Worm (Caenorhabditis elegans): ENCODE measurements around the gene C27F2.6.

C27F2.6 gene

ce11 chrIII:5002231-5002630 is 22.0 kb upstream of the C27F2.6 start, which contains the start of gene R144.10:
TSS of gene R144.10 (minus strand) at chrIII:5002331.
- no peak for TF ChIP-seq ctbp-1 (GFP tag; IDR thresholded peaks at IDR 0.05)
- no peak for TF ChIP-seq mdt-29 (GFP tag; IDR thresholded peaks at IDR 0.05)
- TF ChIP-seq rbr-2 (tag; optimal IDR thresholded peaks at IDR 0.05): no peak

DNA sequence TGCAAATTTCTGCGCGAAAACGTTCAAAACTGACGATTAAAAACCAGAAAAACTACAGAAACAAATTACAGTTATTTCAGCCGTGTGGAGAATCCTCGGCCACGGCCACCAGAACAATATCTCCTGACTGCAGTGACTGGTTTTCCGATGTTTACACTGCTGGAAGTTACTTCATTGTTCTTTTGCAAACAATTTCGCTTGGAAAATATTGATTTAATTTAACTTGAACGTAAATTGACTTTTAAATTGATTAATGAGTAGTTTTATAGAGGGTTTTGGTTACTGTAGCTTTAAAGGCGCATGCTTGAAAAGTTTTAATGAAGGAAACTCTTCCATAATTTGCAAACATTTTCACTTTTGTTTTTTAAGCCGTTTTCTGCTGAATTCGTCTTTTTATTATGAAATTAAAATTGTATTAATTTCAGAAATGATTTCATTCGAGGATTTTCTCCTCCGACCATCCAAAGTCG is 18.7 kb upstream of the C27F2.6 start, which contains the start of gene smcr-8:
Gene smcr-8, plus strand, starts transcription at position 420 of the 470 bp plus-strand sequence.
- TF ChIP-seq lsy-2 (tag; optimal IDR thresholded peaks at IDR 0.05): peak in 1 of 2 experiments; percentile 2
- no peak for TF ChIP-seq daf-12 (tag; optimal IDR thresholded peaks at IDR 0.05)
- TF ChIP-seq Y48G9A.11 (GFP tag; IDR thresholded peaks at IDR 0.05): 0 out of 2 replicates have a peak, but pooled peaks have one; percentile 30
- peak; percentile 88 for TF ChIP-seq unc-130 (GFP tag; optimal IDR thresholded peaks at IDR 0.05)
- peak in 1 of 2 experiments; percentile 44 for TF ChIP-seq hif-1 (tag; optimal IDR thresholded peaks at IDR 0.05)
- TF ChIP-seq dpl-1 (GFP tag; optimal IDR thresholded peaks at IDR 0.05): peak; percentile 4
- no peak for TF ChIP-seq nhr-102 (tag; optimal IDR thresholded peaks at IDR 0.05)
- TF ChIP-seq lin-1 (GFP tag; IDR thresholded peaks at IDR 0.05): no peak
- TF ChIP-seq tra-1 (GFP tag; IDR thresholded peaks at IDR 0.05): 0 out of 2 replicates have a peak, but pooled peaks have one; percentile 30
- TF ChIP-seq mes-2 (tag; optimal IDR thresholded peaks at IDR 0.05; ENCODE audit: poor library complexity, severe bottlenecking): peak; percentile 74

DNA sequence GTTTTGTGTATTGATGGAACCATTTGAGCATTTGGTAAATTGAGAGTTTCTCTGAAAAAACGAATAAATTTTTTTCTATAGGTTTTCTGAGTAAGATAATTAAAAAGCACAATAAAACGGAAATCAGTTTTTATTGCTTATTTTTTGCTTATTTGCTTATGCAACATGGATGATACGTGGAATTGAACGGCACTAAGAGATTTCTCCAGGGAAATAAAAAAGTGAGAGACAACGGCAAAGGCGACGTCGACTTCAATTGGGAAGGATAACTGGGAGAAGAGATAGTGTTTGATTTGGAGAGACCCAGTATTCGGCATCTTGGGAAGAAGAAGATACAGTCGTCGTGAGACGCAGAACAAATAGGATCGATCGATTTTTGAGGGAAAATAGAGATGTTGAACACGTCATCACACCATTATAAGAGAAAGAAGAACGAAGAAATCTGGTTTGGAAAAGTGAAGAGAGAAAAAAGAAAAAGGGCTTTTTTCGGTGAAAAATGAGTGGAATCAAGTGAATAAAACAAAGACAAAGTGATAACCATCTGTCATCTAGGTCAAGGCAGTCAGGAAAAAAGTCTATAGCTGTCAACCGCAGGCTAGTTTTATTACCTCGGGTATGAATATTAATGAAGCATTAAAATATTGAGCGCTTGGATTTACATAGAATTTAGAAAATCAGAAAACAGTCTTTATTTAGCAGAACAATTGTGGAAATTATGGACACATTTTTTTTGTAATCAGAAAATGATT is 18.0 kb upstream of the C27F2.6 start, which contains the start of gene tmem-131:
Gene tmem-131, minus strand, starts transcription at position 51 of the 749 bp plus-strand sequence.
- TF ChIP-seq ZK337.2 (GFP tag; IDR thresholded peaks at IDR 0.05) (no peak), D1046.2 (GFP tag; IDR thresholded peaks at IDR 0.05) (no peak), aly-2 (tag; optimal IDR thresholded peaks at IDR 0.05) (no peak), ztf-11 (tag; optimal IDR thresholded peaks at IDR 0.05) (no peak), ama-1 (optimal IDR thresholded peaks at IDR 0.05) (no peak), hlh-11 (tag; optimal IDR thresholded peaks at IDR 0.05) (peak; percentile 60), duxl-1 (tag; optimal IDR thresholded peaks at IDR 0.05; ENCODE audit: poor library complexity) (no peak), unc-62 (GFP tag; optimal IDR thresholded peaks at IDR 0.05 in 1 of 2) (peak in 1 of 2 experiments; percentile 90), unc-62 (tag; optimal IDR thresholded peaks at IDR 0.05) (no peak), ceh-32 (tag; optimal IDR thresholded peaks at IDR 0.05; ENCODE audit: poor library complexity) (no peak), ctbp-1 (GFP tag; IDR thresholded peaks at IDR 0.05) (no peak), rbr-2 (tag; optimal IDR thresholded peaks at IDR 0.05) (no peak), daf-8 (GFP tag; IDR thresholded peaks at IDR 0.05) (no peak), hif-1 (tag; optimal IDR thresholded peaks at IDR 0.05) (no peak), daf-16 (GFP tag; optimal IDR thresholded peaks at IDR 0.05) (no peak), daf-16 (tag; optimal IDR thresholded peaks at IDR 0.05) (no peak), php-3 (GFP tag; IDR thresholded peaks at IDR 0.05) (no peak), lin-39 (tag; optimal IDR thresholded peaks at IDR 0.05) (no peak), zip-2 (tag; optimal IDR thresholded peaks at IDR 0.05) (no peak), madf-9 (GFP tag; conservative IDR thresholded peaks at IDR 0.05) (no peak), saeg-2 (GFP tag; IDR thresholded peaks at IDR 0.05) (no peak), mxl-2 (GFP tag; conservative IDR thresholded peaks at IDR 0.05) (no peak), ZK546.5 (tag; optimal IDR thresholded peaks at IDR 0.05) (no peak), aha-1 (tag) (no peak), dpl-1 (GFP tag; optimal IDR thresholded peaks at IDR 0.05) (peak; percentile 9), F26F4.8 (GFP tag; conservative IDR thresholded peaks at IDR 0.05) (no peak), dmd-6 (GFP tag; IDR thresholded peaks at IDR 0.05) (no peak), gei-8 (GFP tag; optimal IDR thresholded peaks at IDR 0.05) (no peak), jun-1 (tag; optimal IDR thresholded peaks at IDR 0.05) (no peak), F37D6.2 (tag; optimal IDR thresholded peaks at IDR 0.05) (no peak), lsy-2 (tag; optimal IDR thresholded peaks at IDR 0.05) (peak in 1 of 2 experiments; percentile 16), T26A8.4 (GFP tag; IDR thresholded peaks at IDR 0.05) (no peak), F49E8.2 (tag; optimal IDR thresholded peaks at IDR 0.05; ENCODE audit: borderline replicate concordance) (no peak), ztf-7 (tag; optimal IDR thresholded peaks at IDR 0.05) (no peak), dve-1 (tag; optimal IDR thresholded peaks at IDR 0.05; ENCODE audit: insufficient read depth) (peak; percentile 11), cey-2 (tag; optimal IDR thresholded peaks at IDR 0.05; ENCODE audit: borderline replicate concordance, insufficient read depth) (no peak), tra-1 (GFP tag; IDR thresholded peaks at IDR 0.05) (no peak), ceh-28 (tag; optimal IDR thresholded peaks at IDR 0.05) (peak; percentile 26)
